Worm (Caenorhabditis elegans) whole organism, L4 larva: ENCODE data around the gene nhr-176.

Experiments
- R02D3.7 ChIP-seq: fragments of 150-350 bp; sonication (generic microtip); optimal IDR thresholded peaks from 3 replicates; lab custom pipeline; 2014; ENCODE audit warnings: missing biosample characterization, missing genetic modification characterization
- ZK337.2 ChIP-seq: fragments of 200-800 bp; sonication (Bioruptor generic); IDR thresholded peaks from 2 replicates; pipeline ENCODE4 v1.3.6; 2022; ENCODE audit warnings: missing genetic modification reagents, missing genetic modification characterization, missing compliant biosample characterization
- dve-1 ChIP-seq: sonication (generic microtip); optimal IDR thresholded peaks from 2 replicates; lab custom pipeline; 2017; ENCODE audit warnings: antibody characterized with exemption, mild to moderate bottlenecking, missing genetic modification characterization, missing compliant biosample characterization; ENCODE audit not compliant: insufficient read depth
- egl-27 ChIP-seq: sonication (generic microtip); optimal IDR thresholded peaks from 3 replicates; lab custom pipeline; 2017; ENCODE audit warnings: missing biosample characterization, missing genetic modification reagents, missing genetic modification characterization
- hlh-30 ChIP-seq: sonication (generic microtip); optimal IDR thresholded peaks from 2 replicates; lab custom pipeline; 2017; ENCODE audit warnings: antibody characterized with exemption, mild to moderate bottlenecking, missing genetic modification characterization, missing compliant biosample characterization; ENCODE audit not compliant: insufficient read depth
- mdl-1 ChIP-seq, 2 experiments: fragments of 150-350 bp in 1 of 2; sonication (generic microtip) in 1 of 2; optimal IDR thresholded peaks; 2 replicates each; lab custom pipeline; 2014 to 2017; ENCODE audit warnings: missing biosample characterization in 2 of 2, missing genetic modification characterization in 2 of 2
- mep-1 ChIP-seq: fragments of 150-350 bp; sonication (generic microtip); optimal IDR thresholded peaks from 3 replicates; lab custom pipeline; 2014; ENCODE audit warnings: missing biosample characterization, missing genetic modification characterization
- pqm-1 ChIP-seq: sonication (generic microtip); optimal IDR thresholded peaks from 2 replicates; lab custom pipeline; 2017; ENCODE audit warnings: missing biosample characterization, missing genetic modification characterization
- unc-39 ChIP-seq: sonication (generic microtip); optimal IDR thresholded peaks from 2 replicates; lab custom pipeline; 2017; ENCODE audit warnings: missing biosample characterization, missing genetic modification characterization
- unc-62 ChIP-seq, 3 experiments: fragments of 150-350 bp in 1 of 3; sonication (generic microtip); optimal IDR thresholded peaks in 2 of 3; peaks in 1 of 3; 1 replicate in 1 of 3; 2 replicates in 2 of 3; lab custom pipeline; 2014 to 2017; ENCODE audit warnings: missing biosample characterization in 3 of 3, missing genetic modification characterization in 3 of 3, missing genetic modification reagents in 3 of 3, missing genotype in 1 of 3

DNA sequence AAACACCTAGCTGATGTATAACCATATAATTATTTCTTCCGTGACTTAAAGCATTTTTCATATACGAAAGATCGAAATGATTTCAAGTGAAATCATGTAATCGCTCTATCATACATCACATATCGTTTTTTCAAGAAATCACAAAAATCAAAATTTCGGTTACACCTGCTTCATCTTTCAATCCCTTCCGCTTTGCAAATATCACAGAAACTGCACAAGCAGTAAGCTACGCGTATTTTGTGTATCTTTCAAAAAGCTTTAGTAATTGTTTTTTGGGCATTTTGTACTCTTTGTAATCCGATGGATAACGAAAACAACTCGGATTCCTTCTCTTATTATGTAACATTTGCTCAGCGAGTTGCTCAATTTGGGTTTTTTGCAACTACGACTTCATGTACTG lies 44.3 kb downstream of the nhr-176 start, which contains the start of gene str-25:
- TF ChIP-seq ZK337.2 (GFP tag; lab: Robert Waterston, UW) (no peak), unc-39 (tag; lab: Kevin White, UChicago) (no peak), R02D3.7 (tag; lab: Kevin White, UChicago) (no peak), dve-1 (tag; lab: Kevin White, UChicago) (no peak), mdl-1 (tag; optimal IDR thresholded peaks at IDR 0.05; lab: Kevin White, UChicago) (no peak), unc-62 (GFP tag; optimal IDR thresholded peaks at IDR 0.05 in 1 of 2; lab: Kevin White, UChicago) (no peak), unc-62 (tag; optimal IDR thresholded peaks at IDR 0.05; lab: Kevin White, UChicago) (no peak), hlh-30 (no peak), egl-27 (no peak), pqm-1 (tag; lab: Kevin White, UChicago) (no peak), mep-1 (tag; lab: Kevin White, UChicago) (no peak)
